Worm (Caenorhabditis elegans): ENCODE data around the gene dyrb-1.

- TF ChIP-seq nhr-12 (tag; optimal IDR thresholded peaks at IDR 0.05): no peak
- TF ChIP-seq aly-2 (tag; optimal IDR thresholded peaks at IDR 0.05): no peak
- no peak for TF ChIP-seq rnt-1 (tag; optimal IDR thresholded peaks at IDR 0.05)
- no peak for TF ChIP-seq fos-1 (tag; optimal IDR thresholded peaks at IDR 0.05)
- no peak for TF ChIP-seq fkh-4 (tag; optimal IDR thresholded peaks at IDR 0.05; ENCODE audit: borderline replicate concordance)
- TF ChIP-seq hlh-17 (GFP tag; optimal IDR thresholded peaks at IDR 0.05; ENCODE audit: borderline replicate concordance): no peak
- no peak for TF ChIP-seq nhr-85 (tag)
Measured at ce11 chrII:9093584-9093983, 13.4 kb downstream of the dyrb-1 start, which contains the start of gene C07H4.1.
